Worm (Caenorhabditis elegans) whole organism, L2 larva: ENCODE measurements around the gene rgs-10.
A peak's percentile ranks its signal among the peaks of the same experiment; 100 is the strongest.

Experiments
- C34F6.9 ChIP-seq: fragments of 150-350 bp; optimal IDR thresholded peaks from 2 replicates; lab custom pipeline; 2014; ENCODE audit warnings: missing biosample characterization, missing genetic modification characterization
- F13H6.1 ChIP-seq: sonication (generic microtip); optimal IDR thresholded peaks from 2 replicates; lab custom pipeline; 2016; ENCODE audit warnings: missing genetic modification characterization, missing compliant biosample characterization
- R02D3.7 ChIP-seq: fragments of 150-350 bp; optimal IDR thresholded peaks from 2 replicates; lab custom pipeline; 2014; ENCODE audit warnings: missing biosample characterization, missing genetic modification characterization
- Y55F3AM.14 ChIP-seq: fragments of 200-800 bp; sonication (Bioruptor generic); optimal IDR thresholded peaks from 2 replicates; lab custom pipeline; 2018; ENCODE audit warnings: mild to moderate bottlenecking, missing genetic modification characterization, missing compliant biosample characterization
- alr-1 ChIP-seq: fragments of 150-350 bp; optimal IDR thresholded peaks from 2 replicates; lab custom pipeline; 2014; ENCODE audit warnings: missing biosample characterization, missing genetic modification characterization
- aly-2 ChIP-seq: fragments of 150-350 bp; optimal IDR thresholded peaks from 2 replicates; lab custom pipeline; 2014; ENCODE audit warnings: missing biosample characterization, missing genetic modification characterization
- ama-1 ChIP-seq: fragments of 150-350 bp; optimal IDR thresholded peaks from 2 replicates; lab custom pipeline; 2018; ENCODE audit warnings: inconsistent platforms
- ceh-16 ChIP-seq: fragments of 150-350 bp; optimal IDR thresholded peaks from 2 replicates; lab custom pipeline; 2014; ENCODE audit warnings: missing biosample characterization, missing genetic modification characterization
- ceh-82 ChIP-seq: fragments of 150-350 bp; optimal IDR thresholded peaks from 2 replicates; lab custom pipeline; 2014; ENCODE audit warnings: missing biosample characterization, missing genetic modification characterization
- crh-2 ChIP-seq: sonication (generic microtip); optimal IDR thresholded peaks from 2 replicates; lab custom pipeline; 2017; ENCODE audit warnings: missing biosample characterization, missing genetic modification characterization
- dmd-4 ChIP-seq: sonication (generic microtip); optimal IDR thresholded peaks from 2 replicates; lab custom pipeline; 2017; ENCODE audit warnings: missing biosample characterization, missing genetic modification characterization
- egl-27 ChIP-seq: sonication (generic microtip); optimal IDR thresholded peaks from 3 replicates; lab custom pipeline; 2017; ENCODE audit warnings: missing biosample characterization, missing genetic modification reagents, missing genetic modification characterization
- elt-1 ChIP-seq: fragments of 150-350 bp; optimal IDR thresholded peaks from 2 replicates; lab custom pipeline; 2014; ENCODE audit warnings: missing biosample characterization, missing genetic modification characterization
- fos-1 ChIP-seq: fragments of 150-350 bp; optimal IDR thresholded peaks from 2 replicates; lab custom pipeline; 2014; ENCODE audit warnings: missing biosample characterization, missing genetic modification characterization
- gmeb-1 ChIP-seq: fragments of 150-350 bp; optimal IDR thresholded peaks from 2 replicates; lab custom pipeline; 2014; ENCODE audit warnings: missing biosample characterization, missing genetic modification characterization
- lin-11 ChIP-seq: fragments of 150-350 bp; sonication (generic microtip); optimal IDR thresholded peaks from 2 replicates; lab custom pipeline; 2014; ENCODE audit warnings: missing biosample characterization, missing genetic modification characterization, inconsistent platforms, mixed read lengths
- lin-13 ChIP-seq: fragments of 150-350 bp; optimal IDR thresholded peaks from 2 replicates; lab custom pipeline; 2014; ENCODE audit warnings: missing biosample characterization, missing genetic modification reagents, missing genetic modification characterization
- lsy-2 ChIP-seq, 2 experiments: fragments of 150-350 bp in 1 of 2; sonication (generic microtip) in 1 of 2; optimal IDR thresholded peaks; 2 replicates each; lab custom pipeline; 2014 to 2017; ENCODE audit warnings: missing biosample characterization in 2 of 2, missing genetic modification characterization in 2 of 2
- mab-5 ChIP-seq: fragments of 150-350 bp; optimal IDR thresholded peaks from 2 replicates; lab custom pipeline; 2014; ENCODE audit warnings: missing biosample characterization, missing genetic modification characterization
- mdl-1 ChIP-seq, 2 experiments: fragments of 150-350 bp in 1 of 2; sonication (generic microtip) in 1 of 2; optimal IDR thresholded peaks; 2 replicates each; lab custom pipeline; 2017; ENCODE audit warnings: missing biosample characterization in 2 of 2, missing genetic modification characterization in 2 of 2
- nhr-11 ChIP-seq: fragments of 150-350 bp; optimal IDR thresholded peaks from 2 replicates; lab custom pipeline; 2014; ENCODE audit warnings: missing biosample characterization, missing genetic modification characterization
- nhr-12 ChIP-seq: fragments of 150-350 bp; optimal IDR thresholded peaks from 2 replicates; lab custom pipeline; 2014; ENCODE audit warnings: missing biosample characterization, missing genetic modification characterization
- nhr-129 ChIP-seq: fragments of 150-350 bp; optimal IDR thresholded peaks from 2 replicates; lab custom pipeline; 2014; ENCODE audit warnings: missing biosample characterization, missing genetic modification characterization
- nhr-21 ChIP-seq: fragments of 150-350 bp; optimal IDR thresholded peaks from 2 replicates; lab custom pipeline; 2014; ENCODE audit warnings: missing biosample characterization, missing genetic modification characterization
- nhr-23 ChIP-seq: fragments of 150-350 bp; optimal IDR thresholded peaks from 2 replicates; lab custom pipeline; 2014; ENCODE audit warnings: missing biosample characterization, missing genetic modification reagents, missing genetic modification characterization
- nhr-237 ChIP-seq: fragments of 150-350 bp; optimal IDR thresholded peaks from 2 replicates; lab custom pipeline; 2014; ENCODE audit warnings: missing biosample characterization, missing genetic modification characterization
- nhr-25 ChIP-seq: fragments of 150-350 bp; sonication (generic microtip); optimal IDR thresholded peaks from 3 replicates; lab custom pipeline; 2014; ENCODE audit warnings: missing biosample characterization, missing genetic modification characterization
- nhr-6 ChIP-seq: fragments of 150-350 bp; optimal IDR thresholded peaks from 2 replicates; lab custom pipeline; 2014; ENCODE audit warnings: missing biosample characterization, missing genetic modification characterization
- peb-1 ChIP-seq: fragments of 150-350 bp; optimal IDR thresholded peaks from 2 replicates; lab custom pipeline; 2014; ENCODE audit warnings: missing biosample characterization, missing genetic modification characterization
- sem-4 ChIP-seq: fragments of 150-350 bp; optimal IDR thresholded peaks from 2 replicates; lab custom pipeline; 2014; ENCODE audit warnings: missing biosample characterization, missing genetic modification reagents, missing genetic modification characterization
- sma-3 ChIP-seq: sonication (generic microtip); optimal IDR thresholded peaks from 2 replicates; lab custom pipeline; 2016; ENCODE audit warnings: missing genetic modification reagents, missing genetic modification characterization, missing compliant biosample characterization
- sma-9 ChIP-seq, 2 experiments: fragments of 150-350 bp in 1 of 2; sonication (generic microtip) in 1 of 2; optimal IDR thresholded peaks; 2 replicates each; lab custom pipeline; 2014 to 2016; ENCODE audit warnings: missing genetic modification characterization in 2 of 2, mild to moderate bottlenecking in 1 of 2, missing biosample characterization in 1 of 2, missing compliant biosample characterization in 1 of 2, missing genetic modification reagents in 1 of 2, moderate library complexity in 1 of 2
- snpc-4 ChIP-seq: fragments of 150-350 bp; optimal IDR thresholded peaks from 2 replicates; lab custom pipeline; 2014; ENCODE audit warnings: missing biosample characterization, missing genetic modification characterization
- unc-55 ChIP-seq: fragments of 150-350 bp; sonication (generic microtip); optimal IDR thresholded peaks from 3 replicates; lab custom pipeline; 2014; ENCODE audit warnings: missing biosample characterization, missing genetic modification reagents, missing genetic modification characterization
- zag-1 ChIP-seq: fragments of 150-350 bp; optimal IDR thresholded peaks from 2 replicates; lab custom pipeline; 2014; ENCODE audit warnings: missing biosample characterization, missing genetic modification characterization
- ztf-1 ChIP-seq: fragments of 200-800 bp; sonication (Bioruptor generic); conservative IDR thresholded peaks from 2 replicates; pipeline ENCODE4 v1.3.6; 2022; ENCODE audit warnings: missing genetic modification characterization, missing compliant biosample characterization
- ztf-4 ChIP-seq: fragments of 150-350 bp; optimal IDR thresholded peaks from 2 replicates; lab custom pipeline; 2014; ENCODE audit warnings: missing biosample characterization, missing genetic modification characterization

rgs-10 gene

ce11 chrX:14970221-14970801 lies 7.8 kb downstream of the rgs-10 start, which contains the start of the genes flwr-1 and tbc-1 (continued):
- TF ChIP-seq aly-2 (tag; lab: Kevin White, UChicago) (no peak), mab-5 (tag; lab: Kevin White, UChicago) (peak; percentile 5), nhr-23 (tag; lab: Kevin White, UChicago) (no peak), nhr-12 (tag; lab: Kevin White, UChicago) (no peak), nhr-129 (tag; lab: Kevin White, UChicago) (peak; percentile 66)

ce11 chrX:14973085-14973484 lies 10.5 kb downstream of the rgs-10 start:
- TF ChIP-seq ztf-4 (tag; lab: Kevin White, UChicago) (no peak), ceh-82 (tag; lab: Kevin White, UChicago) (no peak), sem-4 (tag; lab: Kevin White, UChicago) (no peak)
- TF ChIP-seq, all 48 proteins: peak for 0

ce11 chrX:14975467-14976167 lies 13.1 kb downstream of the rgs-10 start, which contains the start of gene F20D1.3:
Gene F20D1.3 (plus strand): TSS chrX:14976117.
- peak; percentile 99 for TF ChIP-seq fos-1 (tag; lab: Kevin White, UChicago)
- no peak for TF ChIP-seq peb-1 (tag; lab: Kevin White, UChicago)
- TF ChIP-seq sem-4 (tag; lab: Kevin White, UChicago): peak; percentile 24
- peak; percentile 38 for TF ChIP-seq egl-27 (tag; lab: Kevin White, UChicago)
- TF ChIP-seq nhr-11 (tag; lab: Kevin White, UChicago): no peak
- peak; percentile 28 for TF ChIP-seq nhr-21 (tag; lab: Kevin White, UChicago)
- no peak for TF ChIP-seq alr-1 (tag; lab: Kevin White, UChicago)
- TF ChIP-seq ztf-1: no peak
- no peak for TF ChIP-seq dmd-4 (tag; lab: Kevin White, UChicago)
- TF ChIP-seq lin-13 (GFP tag; lab: Kevin White, UChicago): peak; percentile 37
- TF ChIP-seq lsy-2 (tag; optimal IDR thresholded peaks at IDR 0.05; lab: Kevin White, UChicago): peak in 1 of 2 experiments; percentile 55
- no peak for TF ChIP-seq mab-5 (tag; lab: Kevin White, UChicago)
- TF ChIP-seq nhr-25 (tag; lab: Kevin White, UChicago): peak; percentile 68
- peak; percentile 34 for TF ChIP-seq F13H6.1 (tag; lab: Kevin White, UChicago)
- peak; percentile 7 for TF ChIP-seq zag-1 (tag; lab: Kevin White, UChicago)
- TF ChIP-seq mdl-1 (tag; optimal IDR thresholded peaks at IDR 0.05; lab: Kevin White, UChicago): peak in 1 of 2 experiments; percentile 46
- TF ChIP-seq nhr-6 (tag; lab: Kevin White, UChicago): peak; percentile 50
- no peak for TF ChIP-seq gmeb-1 (tag; lab: Kevin White, UChicago)
- TF ChIP-seq C34F6.9 (tag; lab: Kevin White, UChicago): peak; percentile 73
- no peak for TF ChIP-seq ama-1 (lab: Kevin White, UChicago)
- peak; percentile 77 for TF ChIP-seq crh-2 (tag; lab: Kevin White, UChicago)
- no peak for TF ChIP-seq snpc-4 (tag; lab: Kevin White, UChicago)
- peak; percentile 8 for TF ChIP-seq lin-11 (tag; lab: Kevin White, UChicago)
- TF ChIP-seq unc-55 (GFP tag; lab: Kevin White, UChicago): peak; percentile 81
- TF ChIP-seq ceh-16: no peak
- no peak for TF ChIP-seq nhr-237 (tag; lab: Kevin White, UChicago)
- no peak for TF ChIP-seq elt-1 (tag; lab: Kevin White, UChicago)
- peak; percentile 60 for TF ChIP-seq sma-9 (GFP tag; optimal IDR thresholded peaks at IDR 0.05; lab: Kevin White, UChicago)
- no peak for TF ChIP-seq sma-9 (tag; optimal IDR thresholded peaks at IDR 0.05; lab: Kevin White, UChicago)
- peak; percentile 90 for TF ChIP-seq nhr-129 (tag; lab: Kevin White, UChicago)
- peak; percentile 63 for TF ChIP-seq sma-3
- no peak for TF ChIP-seq R02D3.7 (tag; lab: Kevin White, UChicago)
- TF ChIP-seq Y55F3AM.14 (GFP tag; lab: Kevin White, UChicago): peak; percentile 41
